Worm (Caenorhabditis elegans) whole organism, mixed stage, embryonic: ENCODE results near the gene algn-13.

Experiments used
- M03D4.4 ChIP-seq: sonication (generic microtip); optimal IDR thresholded peaks from 2 replicates; lab custom pipeline; 2017; ENCODE audit warnings: mild to moderate bottlenecking, missing genetic modification characterization, missing compliant biosample characterization
- bed-3 ChIP-seq: fragments of 200-800 bp; sonication (Bioruptor generic); optimal IDR thresholded peaks from 3 replicates; lab custom pipeline; 2018; ENCODE audit warnings: mild to moderate bottlenecking, missing genetic modification characterization, moderate library complexity, missing compliant biosample characterization
- blmp-1 ChIP-seq: fragments of 150-350 bp; optimal IDR thresholded peaks from 2 replicates; lab custom pipeline; 2014; ENCODE audit warnings: missing biosample characterization, missing genetic modification characterization
- ceh-39 ChIP-seq: fragments of 150-350 bp; optimal IDR thresholded peaks from 2 replicates; lab custom pipeline; 2014; ENCODE audit warnings: missing biosample characterization, missing genetic modification characterization
- ceh-43 ChIP-seq: fragments of 200-800 bp; sonication (Bioruptor generic); optimal IDR thresholded peaks from 2 replicates; lab custom pipeline; 2018; ENCODE audit warnings: mild to moderate bottlenecking, missing genetic modification characterization, moderate library complexity, missing compliant biosample characterization
- ceh-83 ChIP-seq: fragments of 200-800 bp; sonication (Bioruptor generic); optimal IDR thresholded peaks from 2 replicates; lab custom pipeline; 2018; ENCODE audit warnings: mild to moderate bottlenecking, missing genetic modification characterization, missing compliant biosample characterization
- ces-1 ChIP-seq: fragments of 150-350 bp; optimal IDR thresholded peaks from 2 replicates; lab custom pipeline; 2014; ENCODE audit warnings: missing biosample characterization, missing genetic modification reagents, missing genetic modification characterization
- cnd-1 ChIP-seq: fragments of 200-800 bp; sonication (Bioruptor generic); optimal IDR thresholded peaks from 2 replicates; lab custom pipeline; 2018; ENCODE audit warnings: mild to moderate bottlenecking, missing genetic modification characterization, missing compliant biosample characterization
- drap-1 ChIP-seq: fragments of 200-800 bp; sonication (Bioruptor generic); optimal IDR thresholded peaks from 3 replicates; lab custom pipeline; 2018; ENCODE audit warnings: mild to moderate bottlenecking, missing genetic modification characterization, missing compliant biosample characterization
- elt-3 ChIP-seq: fragments of 150-350 bp; optimal IDR thresholded peaks from 2 replicates; lab custom pipeline; 2014; ENCODE audit warnings: missing biosample characterization, missing genetic modification characterization
- flh-1 ChIP-seq: fragments of 200-800 bp; sonication (Bioruptor generic); optimal IDR thresholded peaks from 2 replicates; lab custom pipeline; 2018; ENCODE audit warnings: mild to moderate bottlenecking, missing genetic modification characterization, moderate library complexity, missing compliant biosample characterization
- ham-2 ChIP-seq: fragments of 200-800 bp; sonication (Bioruptor generic); optimal IDR thresholded peaks from 2 replicates; lab custom pipeline; 2018; ENCODE audit warnings: mild to moderate bottlenecking, missing genetic modification characterization, missing compliant biosample characterization
- hlh-1 ChIP-seq: fragments of 150-350 bp; optimal IDR thresholded peaks from 2 replicates; lab custom pipeline; 2014; ENCODE audit warnings: missing biosample characterization, missing genetic modification reagents, missing genetic modification characterization
- lin-13 ChIP-seq: fragments of 150-350 bp; optimal IDR thresholded peaks from 2 replicates; lab custom pipeline; 2014; ENCODE audit warnings: missing biosample characterization, missing genetic modification characterization
- lin-32 ChIP-seq: fragments of 200-800 bp; sonication (Bioruptor generic); optimal IDR thresholded peaks from 2 replicates; lab custom pipeline; 2018; ENCODE audit warnings: mild to moderate bottlenecking, missing genetic modification characterization, missing compliant biosample characterization
- lsy-2 ChIP-seq: fragments of 150-350 bp; optimal IDR thresholded peaks from 2 replicates; lab custom pipeline; 2014; ENCODE audit warnings: missing biosample characterization, missing genetic modification characterization
- mab-5 ChIP-seq: fragments of 150-350 bp; optimal IDR thresholded peaks from 2 replicates; lab custom pipeline; 2014; ENCODE audit warnings: missing biosample characterization, missing genetic modification characterization
- mep-1 ChIP-seq: fragments of 150-350 bp; optimal IDR thresholded peaks from 2 replicates; lab custom pipeline; 2017; ENCODE audit warnings: missing biosample characterization, missing genetic modification reagents, missing genetic modification characterization, inconsistent platforms
- mls-2 ChIP-seq: sonication (generic microtip); optimal IDR thresholded peaks from 2 replicates; lab custom pipeline; 2016; ENCODE audit warnings: mild to moderate bottlenecking, missing genetic modification characterization, moderate library complexity, missing compliant biosample characterization
- nhr-12 ChIP-seq: fragments of 150-350 bp; optimal IDR thresholded peaks from 2 replicates; lab custom pipeline; 2014; ENCODE audit warnings: missing biosample characterization, missing genetic modification characterization
- nhr-237 ChIP-seq: fragments of 150-350 bp; optimal IDR thresholded peaks from 2 replicates; lab custom pipeline; 2014; ENCODE audit warnings: missing biosample characterization, missing genetic modification characterization
- nhr-28 ChIP-seq: fragments of 150-350 bp; optimal IDR thresholded peaks from 2 replicates; lab custom pipeline; 2014; ENCODE audit warnings: missing biosample characterization, missing genetic modification characterization
- pha-4 ChIP-seq: fragments of 150-350 bp; optimal IDR thresholded peaks from 2 replicates; lab custom pipeline; 2018; ENCODE audit warnings: missing biosample characterization, missing genetic modification reagents, missing genetic modification characterization
- tbx-8 ChIP-seq: fragments of 200-800 bp; sonication (Bioruptor generic); optimal IDR thresholded peaks from 2 replicates; lab custom pipeline; 2018; ENCODE audit warnings: mild to moderate bottlenecking, missing genetic modification characterization, moderate library complexity, missing compliant biosample characterization
- unc-120 ChIP-seq: sonication (generic microtip); optimal IDR thresholded peaks from 2 replicates; lab custom pipeline; 2017; ENCODE audit warnings: missing genetic modification characterization, missing compliant biosample characterization; ENCODE audit not compliant: poor library complexity, severe bottlenecking
- unc-62 ChIP-seq: fragments of 150-350 bp; optimal IDR thresholded peaks from 2 replicates; lab custom pipeline; 2014; ENCODE audit warnings: missing biosample characterization, missing genetic modification reagents, missing genetic modification characterization
- zip-8 ChIP-seq: fragments of 150-350 bp; optimal IDR thresholded peaks from 2 replicates; lab custom pipeline; 2014; ENCODE audit warnings: missing biosample characterization, missing genetic modification characterization
- ztf-11 ChIP-seq: fragments of 150-350 bp; optimal IDR thresholded peaks from 2 replicates; lab custom pipeline; 2014; ENCODE audit warnings: missing biosample characterization, missing genetic modification characterization

The algn-13 gene

ce11 chrV:14008353-14008859 lies 46.6 kb upstream of the algn-13 start:
- TF ChIP-seq hlh-1 (tag; lab: Kevin White, UChicago) (no peak), M03D4.4 (tag; lab: Kevin White, UChicago) (no peak), mep-1 (tag; lab: Kevin White, UChicago) (no peak), ceh-43 (GFP tag; lab: Kevin White, UChicago) (no peak), nhr-28 (no peak), ceh-83 (no peak), blmp-1 (tag; lab: Kevin White, UChicago) (no peak), nhr-237 (no peak), unc-120 (no peak), ztf-11 (tag; lab: Kevin White, UChicago) (no peak), cnd-1 (no peak), flh-1 (GFP tag; lab: Kevin White, UChicago) (no peak), lin-32 (no peak)

ce11 chrV:14006819-14007218 lies 45.0 kb upstream of the algn-13 start:
- peak; percentile 21 for TF ChIP-seq ham-2 (GFP tag; lab: Kevin White, UChicago)
- peak; percentile 1 for TF ChIP-seq ces-1 (GFP tag; lab: Kevin White, UChicago)
- no peak for TF ChIP-seq mab-5 (tag; lab: Kevin White, UChicago)
- TF ChIP-seq zip-8 (tag; lab: Kevin White, UChicago) = no peak

ce11 chrV:14005812-14006211 lies 44.0 kb upstream of the algn-13 start, which contains the start of gene ric-7:
Gene ric-7, minus strand, starts transcription at chrV:14005912.
- TF ChIP-seq hlh-1 (tag; lab: Kevin White, UChicago) (no peak), ceh-39 (tag; lab: Kevin White, UChicago) (no peak), lin-13 (tag; lab: Kevin White, UChicago) (no peak), mab-5 (tag; lab: Kevin White, UChicago) (no peak)

ce11 chrV:14004342-14004741 lies 42.6 kb upstream of the algn-13 start:
- TF ChIP-seq ceh-39 (tag; lab: Kevin White, UChicago) = no peak
- no peak for TF ChIP-seq lin-13 (tag; lab: Kevin White, UChicago)
- no peak for TF ChIP-seq blmp-1 (tag; lab: Kevin White, UChicago)
- no peak for TF ChIP-seq drap-1 (GFP tag; lab: Kevin White, UChicago)
- TF ChIP-seq unc-62 = peak; percentile 18
- no peak for TF ChIP-seq tbx-8 (GFP tag; lab: Kevin White, UChicago)
- no peak for TF ChIP-seq elt-3
- TF ChIP-seq ces-1 (GFP tag; lab: Kevin White, UChicago) = peak; percentile 56
- no peak for TF ChIP-seq ztf-11 (tag; lab: Kevin White, UChicago)
- no peak for TF ChIP-seq mab-5 (tag; lab: Kevin White, UChicago)
- no peak for TF ChIP-seq nhr-237
- TF ChIP-seq mls-2 (tag; lab: Kevin White, UChicago) = no peak
- peak; percentile 16 for TF ChIP-seq unc-120
- peak; percentile 45 for TF ChIP-seq hlh-1 (tag; lab: Kevin White, UChicago)
- TF ChIP-seq ham-2 (GFP tag; lab: Kevin White, UChicago) = no peak

DNA sequence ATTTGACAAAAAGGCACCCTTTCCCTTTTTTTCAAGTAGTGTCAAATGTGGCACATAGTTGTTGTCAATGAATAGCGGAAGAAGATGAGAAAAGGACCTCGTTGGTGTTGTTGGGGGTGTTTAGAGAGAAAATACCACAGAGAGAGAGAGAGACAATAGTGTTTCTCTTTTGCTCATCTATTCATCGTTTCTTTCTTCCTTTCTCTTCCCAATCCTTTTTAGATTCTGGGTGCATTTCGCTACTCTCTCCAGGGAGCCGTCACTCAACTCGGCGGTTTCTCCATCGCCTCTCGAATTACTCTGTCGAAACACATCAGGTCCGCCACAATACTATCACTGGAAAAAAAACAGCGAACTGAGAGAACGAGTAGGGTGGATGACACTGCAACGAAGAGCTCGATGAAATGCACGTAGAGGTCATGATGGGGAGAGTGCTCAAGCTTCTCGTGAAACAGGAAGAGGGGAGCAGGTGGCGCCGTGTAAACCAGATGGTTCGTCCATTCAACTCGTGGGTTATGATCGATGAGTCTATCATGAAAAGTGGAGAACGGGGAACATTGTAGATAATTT lies 41.9 kb upstream of the algn-13 start:
- TF ChIP-seq bed-3 (GFP tag; lab: Kevin White, UChicago) = no peak
- TF ChIP-seq ces-1 (GFP tag; lab: Kevin White, UChicago) = peak; percentile 32
- TF ChIP-seq ceh-39 (tag; lab: Kevin White, UChicago) = no peak
- TF ChIP-seq nhr-12 (tag; lab: Kevin White, UChicago) = no peak
- TF ChIP-seq, all 35 proteins: peak for 1

ce11 chrV:14002402-14002801 lies 40.6 kb upstream of the algn-13 start:
- TF ChIP-seq zip-8 (tag; lab: Kevin White, UChicago) (no peak), ceh-43 (GFP tag; lab: Kevin White, UChicago) (no peak), nhr-28 (no peak), lsy-2 (tag; lab: Kevin White, UChicago) (no peak), pha-4 (tag; lab: Kevin White, UChicago) (peak; percentile 21), ztf-11 (tag; lab: Kevin White, UChicago) (no peak), ham-2 (GFP tag; lab: Kevin White, UChicago) (peak; percentile 44), blmp-1 (tag; lab: Kevin White, UChicago) (no peak)
